Fruit fly (Drosophila melanogaster) Kc167 (cell line): ENCODE results near the gene CG13084.

ENCODE experiments used
- Myc ChIP-seq: fragments of >200 bp; optimal IDR thresholded peaks from 2 replicates; lab custom pipeline; 2017; ENCODE audit warnings: missing external identifiers
- Sin3A ChIP-seq: fragments of >200 bp; optimal IDR thresholded peaks from 2 replicates; lab custom pipeline; 2018; ENCODE audit warnings: missing external identifiers
- h ChIP-seq: fragments of >200 bp; optimal IDR thresholded peaks from 3 replicates; lab custom pipeline; 2018; ENCODE audit warnings: missing external identifiers
- insv ChIP-seq: fragments of >200 bp; optimal IDR thresholded peaks from 3 replicates; lab custom pipeline; 2018; ENCODE audit warnings: missing external identifiers
- psq ChIP-seq: fragments of >200 bp; optimal IDR thresholded peaks from 2 replicates; lab custom pipeline; 2017; ENCODE audit warnings: missing external identifiers
- ttk ChIP-seq: sonication (Bioruptor generic); optimal IDR thresholded peaks from 2 replicates; lab custom pipeline; 2017; ENCODE audit warnings: missing external identifiers

CG13084 gene

dm6 chr2L:19518636-19519086 lies 33.9 kb downstream of the CG13084 start, which contains the start of gene CG10132:
TSS of gene CG10132 (plus strand) at chr2L:19518824.
- no peak for TF ChIP-seq h (lab: Kevin White, UChicago)
- no peak for TF ChIP-seq psq (lab: Kevin White, UChicago)
- no peak for TF ChIP-seq Myc (lab: Kevin White, UChicago)
- TF ChIP-seq insv (lab: Kevin White, UChicago), result no peak
- TF ChIP-seq ttk, result no peak
- no peak for TF ChIP-seq Sin3A (lab: Kevin White, UChicago)

- TF ChIP-seq insv (lab: Kevin White, UChicago), result no peak
- no peak for TF ChIP-seq ttk
- no peak for TF ChIP-seq Sin3A (lab: Kevin White, UChicago)
- TF ChIP-seq Myc (lab: Kevin White, UChicago), result no peak
- no peak for TF ChIP-seq h (lab: Kevin White, UChicago)
- TF ChIP-seq psq (lab: Kevin White, UChicago), result no peak
These were observed 34.9 kb downstream of the CG13084 start for dm6 chr2L:19519611-19520010.

DNA sequence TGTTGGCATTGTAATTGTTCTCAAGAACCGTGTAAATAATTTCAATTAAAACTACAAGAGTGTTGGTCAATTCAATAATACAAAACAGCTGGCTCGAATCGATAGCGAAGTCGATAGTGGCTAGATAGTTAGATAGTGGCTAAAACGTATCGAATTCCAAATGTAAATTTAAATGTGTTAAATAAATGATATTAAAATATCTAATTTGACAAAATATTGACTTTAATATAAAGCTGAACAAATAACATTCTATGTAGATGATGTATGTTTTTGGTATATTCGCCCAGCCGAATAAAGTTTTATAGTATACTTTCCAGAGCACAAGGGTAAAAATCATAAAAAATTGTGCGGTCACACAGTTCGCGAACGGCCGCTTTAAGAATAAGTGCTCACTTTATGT lies 41.6 kb downstream of the CG13084 start, which contains the start of the genes Dpm1 and CG10137:
Gene Dpm1 (minus strand): TSS at position 53 of the 400 bp plus-strand sequence.
Gene CG10137 (plus strand): TSS at position 371 of the 400 bp plus-strand sequence.
- TF ChIP-seq Sin3A (lab: Kevin White, UChicago) (no peak), psq (lab: Kevin White, UChicago) (no peak), h (lab: Kevin White, UChicago) (no peak)

DNA sequence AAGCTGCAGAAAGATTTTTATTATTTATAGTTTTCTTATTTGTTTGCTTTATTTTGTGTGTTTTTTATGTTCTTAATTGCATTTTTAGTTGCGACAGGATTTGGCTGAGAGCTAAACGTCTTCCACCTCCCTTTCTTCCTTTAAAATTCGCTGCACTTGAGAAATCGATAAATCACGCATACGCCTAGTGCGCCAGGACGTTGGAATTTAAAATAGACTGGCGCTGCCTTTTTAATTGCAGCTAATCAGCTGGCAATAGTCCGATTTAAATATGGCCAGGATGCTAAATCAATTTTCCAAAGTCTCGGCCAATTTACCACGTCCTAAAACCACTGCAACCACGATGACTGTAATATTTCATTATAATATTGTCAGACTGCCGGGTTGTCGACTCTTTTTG lies 42.1 kb downstream of the CG13084 start:
- no peak for TF ChIP-seq psq (lab: Kevin White, UChicago)

DNA sequence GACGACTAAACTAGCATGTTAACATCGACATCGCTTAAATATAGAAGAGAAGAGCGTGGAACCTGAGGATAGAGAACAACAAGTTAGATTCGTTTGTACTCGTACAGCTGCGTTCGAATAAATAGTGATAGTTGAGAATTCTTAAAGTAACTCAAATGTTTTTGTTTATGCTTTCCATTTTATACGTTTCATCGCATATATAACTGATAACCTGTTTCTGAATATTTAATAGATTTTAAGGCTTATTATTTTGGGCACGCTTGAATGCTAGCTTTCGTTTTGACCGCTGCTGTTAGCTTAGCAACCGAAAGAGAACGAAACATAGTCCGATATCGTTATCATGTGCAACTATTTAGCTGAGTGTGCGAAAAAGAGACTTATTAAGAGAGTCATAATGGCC lies 43.6 kb downstream of the CG13084 start:
- TF ChIP-seq Myc (lab: Kevin White, UChicago) (no peak), Sin3A (lab: Kevin White, UChicago) (no peak), insv (lab: Kevin White, UChicago) (no peak), h (lab: Kevin White, UChicago) (no peak), ttk (no peak), psq (lab: Kevin White, UChicago) (no peak)

dm6 chr2L:19530092-19530491 lies 45.4 kb downstream of the CG13084 start, which contains the start of gene CG10165:
TSS of gene CG10165 (minus strand) at chr2L:19530305.
- TF ChIP-seq Myc (lab: Kevin White, UChicago) (no peak), psq (lab: Kevin White, UChicago) (no peak), Sin3A (lab: Kevin White, UChicago) (no peak), h (lab: Kevin White, UChicago) (no peak), insv (lab: Kevin White, UChicago) (no peak), ttk (no peak)

- TF ChIP-seq Myc (lab: Kevin White, UChicago), result no peak
- no peak for TF ChIP-seq h (lab: Kevin White, UChicago)
- TF ChIP-seq Sin3A (lab: Kevin White, UChicago), result no peak
- TF ChIP-seq insv (lab: Kevin White, UChicago), result no peak
- TF ChIP-seq psq (lab: Kevin White, UChicago), result no peak
- no peak for TF ChIP-seq ttk
These were observed 48.5 kb downstream of the CG13084 start, which contains the start of gene CG33116 for dm6 chr2L:19533247-19533646. TSS of gene CG33116 (plus strand) at chr2L:19533479.

DNA sequence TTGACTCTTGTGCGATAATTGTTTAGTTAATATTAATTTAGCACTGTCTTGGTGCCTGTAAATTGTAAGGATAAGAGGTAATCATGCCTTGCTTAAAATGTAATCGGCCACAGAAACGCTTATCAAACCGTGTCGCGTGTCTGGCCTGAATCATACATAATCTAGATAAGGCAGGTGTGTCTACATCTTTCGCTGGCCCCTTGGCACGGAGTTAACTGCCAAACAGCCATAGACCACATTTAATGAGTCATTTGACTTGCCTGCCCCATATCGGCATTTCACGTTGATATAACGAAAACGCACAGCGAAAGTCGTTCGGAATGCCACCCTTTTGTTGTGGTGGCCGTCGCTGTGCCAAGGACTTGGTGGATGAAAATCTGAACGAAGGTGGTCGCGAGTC lies 50.5 kb downstream of the CG13084 start, which contains the start of gene CG31697:
Gene CG31697 (plus strand): TSS at position 215 of the 400 bp plus-strand sequence.
- TF ChIP-seq psq (lab: Kevin White, UChicago), result no peak
- no peak for TF ChIP-seq Myc (lab: Kevin White, UChicago)
- no peak for TF ChIP-seq h (lab: Kevin White, UChicago)
